Fruit fly (Drosophila melanogaster) whole organism, embryonic: Measurements from ENCODE around the gene Mo25.

ENCODE experiments used
- ATbp ChIP-seq: fragments of 200-800 bp; sonication (Bioruptor generic); optimal IDR thresholded peaks from 2 replicates; lab custom pipeline; 2017; ENCODE audit warnings: missing biosample characterization, mild to moderate bottlenecking, missing genetic modification characterization, missing genetic modification reagents
- Bdp1 ChIP-seq: fragments of 200-800 bp; sonication (Bioruptor generic); optimal IDR thresholded peaks from 3 replicates; lab custom pipeline; 2016; ENCODE audit warnings: missing biosample characterization, missing genetic modification characterization
- BtbVII ChIP-seq: fragments of 200-800 bp; sonication (Bioruptor generic); optimal IDR thresholded peaks from 3 replicates; lab custom pipeline; 2017; ENCODE audit warnings: missing biosample characterization, mild to moderate bottlenecking, missing genetic modification characterization
- CG1024 ChIP-seq: fragments of 200-800 bp; sonication (Bioruptor generic); IDR thresholded peaks from 2 replicates; pipeline ENCODE4 v1.3.6; 2022; ENCODE audit warnings: missing biosample characterization, missing genetic modification characterization
- CG12942 ChIP-seq: fragments of 200-800 bp; sonication (Bioruptor generic); optimal IDR thresholded peaks from 3 replicates; lab custom pipeline; 2016; ENCODE audit warnings: missing biosample characterization, missing genetic modification characterization
- CG13296 ChIP-seq: fragments of 200-800 bp; sonication (Bioruptor generic); optimal IDR thresholded peaks from 3 replicates; lab custom pipeline; 2018; ENCODE audit warnings: missing biosample characterization, mild to moderate bottlenecking, missing genetic modification characterization
- CG14667 ChIP-seq: fragments of 200-800 bp; sonication (Bioruptor generic); IDR thresholded peaks from 2 replicates; pipeline ENCODE4 v1.3.6; 2022; ENCODE audit warnings: missing biosample characterization, missing genetic modification characterization
- CG14860 ChIP-seq: fragments of 200-800 bp; sonication (Bioruptor generic); IDR thresholded peaks from 3 replicates; pipeline ENCODE4 v1.3.6; 2022; ENCODE audit warnings: missing biosample characterization, missing genetic modification characterization; ENCODE audit not compliant: partially characterized antibody
- CG1603 ChIP-seq: fragments of 200-800 bp; sonication (Bioruptor generic); optimal IDR thresholded peaks from 2 replicates; lab custom pipeline; 2019; ENCODE audit warnings: missing biosample characterization, mild to moderate bottlenecking, missing genetic modification characterization, moderate library complexity
- CG16813 ChIP-seq: fragments of 200-800 bp; sonication (Bioruptor generic); IDR thresholded peaks from 3 replicates; pipeline ENCODE4 v1.3.6; 2022; ENCODE audit warnings: missing biosample characterization, missing genetic modification characterization; ENCODE audit not compliant: partially characterized antibody
- CG17186 ChIP-seq: fragments of 200-800 bp; sonication (Bioruptor generic); optimal IDR thresholded peaks from 3 replicates; lab custom pipeline; 2017; ENCODE audit warnings: missing biosample characterization, missing genetic modification reagents, missing genetic modification characterization
- CG17361 ChIP-seq: fragments of 200-800 bp; sonication (Bioruptor generic); IDR thresholded peaks from 3 replicates; pipeline ENCODE4 v1.3.6; 2022; ENCODE audit warnings: missing biosample characterization, missing genetic modification characterization
- CG17829 ChIP-seq: fragments of 200-800 bp; optimal IDR thresholded peaks from 2 replicates; lab custom pipeline; 2019; ENCODE audit warnings: missing biosample characterization, mild to moderate bottlenecking, missing genetic modification characterization, moderate library complexity
- CG30403 ChIP-seq: fragments of 200-800 bp; sonication (Bioruptor generic); optimal IDR thresholded peaks from 3 replicates; lab custom pipeline; 2016; ENCODE audit warnings: missing biosample characterization, missing genetic modification characterization
- CG33213 ChIP-seq: fragments of 200-800 bp; sonication (Bioruptor generic); optimal IDR thresholded peaks from 3 replicates; lab custom pipeline; 2016; ENCODE audit warnings: missing biosample characterization, missing genetic modification characterization
- CG4820 ChIP-seq: fragments of 200-800 bp; sonication (Bioruptor generic); optimal IDR thresholded peaks from 3 replicates; lab custom pipeline; 2016; ENCODE audit warnings: missing biosample characterization, missing genetic modification characterization
- CG6272 ChIP-seq: fragments of 200-800 bp; sonication (Bioruptor generic); IDR thresholded peaks from 2 replicates; pipeline ENCODE4 v1.3.6; 2022; ENCODE audit warnings: missing biosample characterization, missing genetic modification characterization
- CG6654 ChIP-seq: fragments of 200-800 bp; sonication (Bioruptor generic); optimal IDR thresholded peaks from 2 replicates; lab custom pipeline; 2017; ENCODE audit warnings: missing biosample characterization, mild to moderate bottlenecking, missing genetic modification characterization
- CG6683 ChIP-seq: fragments of 200-800 bp; sonication (Bioruptor generic); optimal IDR thresholded peaks from 2 replicates; lab custom pipeline; 2017; ENCODE audit warnings: missing biosample characterization, mild to moderate bottlenecking, missing genetic modification characterization, missing genetic modification reagents
- CG8089 ChIP-seq: fragments of 200-800 bp; sonication (Bioruptor generic); optimal IDR thresholded peaks from 3 replicates; lab custom pipeline; 2016; ENCODE audit warnings: missing biosample characterization, missing genetic modification characterization
- CG8290 ChIP-seq, 3 experiments: fragments of 200-800 bp; sonication (Bioruptor generic); optimal IDR thresholded peaks; 2 replicates each; lab custom pipeline; 2016 to 2019; ENCODE audit warnings: missing biosample characterization in 3 of 3, missing genetic modification characterization in 3 of 3, mild to moderate bottlenecking in 2 of 3, moderate library complexity in 1 of 3
- CTCF ChIP-seq: fragments of 200-800 bp; sonication (Bioruptor generic); optimal IDR thresholded peaks from 2 replicates; lab custom pipeline; 2017; ENCODE audit warnings: missing biosample characterization, mild to moderate bottlenecking, missing genetic modification characterization, moderate library complexity
- ERR ChIP-seq: fragments of 200-800 bp; sonication (Bioruptor generic); optimal IDR thresholded peaks from 2 replicates; lab custom pipeline; 2016; ENCODE audit warnings: missing biosample characterization, missing genetic modification characterization
- Fer3 ChIP-seq: fragments of 200-800 bp; sonication (Bioruptor generic); optimal IDR thresholded peaks from 2 replicates; lab custom pipeline; 2018; ENCODE audit warnings: missing biosample characterization, mild to moderate bottlenecking, missing genetic modification characterization, moderate library complexity
- Gug ChIP-seq: fragments of 200-800 bp; sonication (Bioruptor generic); IDR thresholded peaks from 4 replicates; pipeline ENCODE4 v1.3.6; 2022; ENCODE audit warnings: missing biosample characterization, missing genetic modification characterization
- Hr3 ChIP-seq: fragments of 200-800 bp; sonication (Bioruptor generic); optimal IDR thresholded peaks from 3 replicates; lab custom pipeline; 2016; ENCODE audit warnings: missing biosample characterization, missing genetic modification characterization
- Jarid2 ChIP-seq: fragments of 200-800 bp; sonication (Bioruptor generic); optimal IDR thresholded peaks from 3 replicates; lab custom pipeline; 2017; ENCODE audit warnings: mild to moderate bottlenecking, missing biosample characterization, missing genetic modification reagents, missing genetic modification characterization
- Kr ChIP-seq: fragments of 200-800 bp; sonication (Bioruptor generic); optimal IDR thresholded peaks from 2 replicates; lab custom pipeline; 2017; ENCODE audit warnings: missing biosample characterization, mild to moderate bottlenecking, missing genetic modification characterization
- Med ChIP-seq: fragments of 200-800 bp; sonication (Bioruptor generic); peaks from one replicate; lab custom pipeline; 2016; ENCODE audit warnings: missing biosample characterization, missing genetic modification characterization, mild to moderate bottlenecking, inconsistent platforms, moderate library complexity
- Sry-β ChIP-seq: fragments of 200-800 bp; sonication (Bioruptor generic); optimal IDR thresholded peaks from 2 replicates; lab custom pipeline; 2018; ENCODE audit warnings: missing biosample characterization, mild to moderate bottlenecking, missing genetic modification characterization, moderate library complexity
- ab ChIP-seq: fragments of 200-800 bp; sonication (Bioruptor generic); optimal IDR thresholded peaks from 2 replicates; lab custom pipeline; 2016; ENCODE audit warnings: missing biosample characterization, missing genetic modification characterization
- al ChIP-seq: fragments of 200-800 bp; sonication (Bioruptor generic); IDR thresholded peaks from 2 replicates; pipeline ENCODE4 v1.3.6; 2022; ENCODE audit warnings: missing biosample characterization, missing genetic modification characterization
- ap ChIP-seq: fragments of 200-800 bp; sonication (Bioruptor generic); IDR thresholded peaks from 2 replicates; pipeline ENCODE4 v1.3.6; 2022; ENCODE audit warnings: missing biosample characterization, missing genetic modification characterization
- ara ChIP-seq: fragments of 200-800 bp; sonication (Bioruptor generic); IDR thresholded peaks from 2 replicates; pipeline ENCODE4 v1.3.6; 2022; ENCODE audit warnings: missing biosample characterization, missing genetic modification characterization
- chinmo ChIP-seq: fragments of 200-800 bp; sonication (Bioruptor generic); IDR thresholded peaks from 4 replicates; pipeline ENCODE4 v1.3.6; 2022; ENCODE audit warnings: missing biosample characterization, missing genetic modification characterization; ENCODE audit not compliant: partially characterized antibody
- chm ChIP-seq: fragments of 200-800 bp; sonication (Bioruptor generic); IDR thresholded peaks from 2 replicates; pipeline ENCODE4 v1.3.6; 2022; ENCODE audit warnings: missing biosample characterization, missing genetic modification characterization
- corto ChIP-seq: fragments of 200-800 bp; sonication (Bioruptor generic); optimal IDR thresholded peaks from 2 replicates; lab custom pipeline; 2016; ENCODE audit warnings: missing biosample characterization, mild to moderate bottlenecking, missing genetic modification characterization, moderate library complexity
- en ChIP-seq: fragments of 200-800 bp; sonication (Bioruptor generic); optimal IDR thresholded peaks from 2 replicates; lab custom pipeline; 2016; ENCODE audit warnings: missing biosample characterization, missing genetic modification characterization
- fru ChIP-seq: fragments of >200 bp; optimal IDR thresholded peaks from 2 replicates; lab custom pipeline; 2017
- gfzf ChIP-seq: fragments of 200-800 bp; sonication (Bioruptor generic); optimal IDR thresholded peaks from 2 replicates; lab custom pipeline; 2016; ENCODE audit warnings: missing biosample characterization, mild to moderate bottlenecking, missing genetic modification characterization, moderate library complexity
- jigr1 ChIP-seq: fragments of 200-800 bp; sonication (Bioruptor generic); IDR thresholded peaks from 3 replicates; pipeline ENCODE4 v1.3.6; 2022; ENCODE audit warnings: missing biosample characterization, missing genetic modification characterization
- jing ChIP-seq: fragments of 200-800 bp; sonication (Bioruptor generic); optimal IDR thresholded peaks from 2 replicates; lab custom pipeline; 2018; ENCODE audit warnings: missing biosample characterization, mild to moderate bottlenecking, missing genetic modification characterization
- lola ChIP-seq, 3 experiments: fragments of >200 bp in 2 of 3; fragments of 200-800 bp in 1 of 3; sonication (Bioruptor generic) in 1 of 3; optimal IDR thresholded peaks; 2 replicates each; lab custom pipeline; 2017 to 2019; ENCODE audit warnings: missing biosample characterization in 3 of 3, missing genetic modification characterization in 3 of 3, mild to moderate bottlenecking in 1 of 3, moderate library complexity in 1 of 3
- nerfin-2 ChIP-seq: fragments of 200-800 bp; sonication (Bioruptor generic); IDR thresholded peaks from 2 replicates; pipeline ENCODE4 v1.3.6; 2022; ENCODE audit warnings: missing biosample characterization, missing genetic modification characterization; ENCODE audit not compliant: partially characterized antibody
- nmo ChIP-seq: fragments of 200-800 bp; sonication (Bioruptor generic); optimal IDR thresholded peaks from 2 replicates; lab custom pipeline; 2018; ENCODE audit warnings: missing biosample characterization, mild to moderate bottlenecking, missing genetic modification characterization, moderate library complexity
- pb ChIP-seq: fragments of 200-800 bp; sonication (Bioruptor generic); optimal IDR thresholded peaks from 3 replicates; lab custom pipeline; 2016; ENCODE audit warnings: missing biosample characterization, missing genetic modification characterization
- pho ChIP-seq: fragments of 200-800 bp; sonication (Bioruptor generic); optimal IDR thresholded peaks from 2 replicates; lab custom pipeline; 2016; ENCODE audit warnings: missing biosample characterization, missing genetic modification characterization
- phol ChIP-seq: fragments of 200-800 bp; sonication (Bioruptor generic); optimal IDR thresholded peaks from 3 replicates; lab custom pipeline; 2018; ENCODE audit warnings: missing biosample characterization, mild to moderate bottlenecking, missing genetic modification characterization, moderate library complexity
- ranshi ChIP-seq: fragments of 200-800 bp; sonication (Bioruptor generic); IDR thresholded peaks from 2 replicates; pipeline ENCODE4 v1.3.6; 2022; ENCODE audit warnings: missing biosample characterization, missing genetic modification characterization
- rib ChIP-seq: fragments of 200-800 bp; sonication (Bioruptor generic); IDR thresholded peaks from 2 replicates; pipeline ENCODE4 v1.3.6; 2022; ENCODE audit warnings: missing biosample characterization, missing genetic modification characterization
- trem ChIP-seq: fragments of 200-800 bp; optimal IDR thresholded peaks from 3 replicates; lab custom pipeline; 2019; ENCODE audit warnings: missing biosample characterization, mild to moderate bottlenecking, missing genetic modification characterization, moderate library complexity

Mo25 gene

DNA sequence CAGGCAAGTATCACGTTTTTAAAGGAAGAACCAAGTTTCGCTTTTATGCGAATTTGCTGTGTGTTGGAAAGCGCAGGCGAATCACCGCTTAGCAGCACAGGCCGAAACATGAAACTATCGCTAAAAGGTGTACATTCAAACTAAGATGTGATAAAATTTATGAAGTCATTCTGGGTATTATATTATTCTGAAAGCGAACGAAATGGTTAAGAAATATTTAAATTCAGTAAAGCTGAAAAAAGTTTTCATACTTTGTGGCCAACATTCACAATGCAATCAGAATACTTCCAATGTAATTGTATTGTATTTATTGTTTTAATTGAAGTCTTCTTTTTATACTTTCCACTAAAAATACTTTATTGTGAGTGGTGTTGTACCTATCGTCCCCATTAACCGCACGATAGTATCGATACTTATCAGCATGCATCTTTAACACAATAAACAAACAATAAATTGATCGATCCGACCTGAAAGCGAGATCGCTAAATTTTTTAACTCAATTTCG, 34.0 kb downstream of the Mo25 start, which contains the start of gene Smn (continued):
- TF ChIP-seq chinmo (GFP tag; lab: Robert Waterston, UW) (peak; percentile 78; the same call in 2 of the 4 replicates), ara (GFP tag; lab: Robert Waterston, UW) (no peak), Bdp1 (GFP tag; lab: Kevin White, UChicago) (peak; percentile 22), Kr (GFP tag; lab: Kevin White, UChicago) (no peak), phol (tag; lab: Kevin White, UChicago) (peak; percentile 59), ranshi (GFP tag; lab: Robert Waterston, UW) (no peak), ERR (GFP tag; lab: Kevin White, UChicago) (no peak), en (GFP tag; lab: Kevin White, UChicago) (peak; percentile 9), gfzf (peak; percentile 22), nerfin-2 (GFP tag; lab: Robert Waterston, UW) (peak; percentile 89), CG17361 (GFP tag; lab: Robert Waterston, UW) (peak; percentile 58; the same call in 2 of the 3 replicates), pb (no peak), al (GFP tag; lab: Robert Waterston, UW) (peak; percentile 44; the same call in 1 of the 2 replicates), CG14667 (no peak), CG17186 (GFP tag; lab: Kevin White, UChicago) (peak; percentile 16), CG17829 (tag; lab: Kevin White, UChicago) (peak; percentile 43), fru (lab: Kevin White, UChicago) (no peak), nmo (peak; percentile 48), CG6272 (GFP tag; lab: Robert Waterston, UW) (no peak), ap (GFP tag; lab: Robert Waterston, UW) (no peak), chm (GFP tag; lab: Robert Waterston, UW) (no peak), trem (peak; percentile 52), CG6654 (GFP tag; lab: Kevin White, UChicago) (no peak), CTCF (GFP tag; lab: Kevin White, UChicago) (peak; percentile 26), Fer3 (tag; lab: Kevin White, UChicago) (peak; percentile 17), CG13296 (GFP tag; lab: Kevin White, UChicago) (peak; percentile 27), CG16813 (GFP tag; lab: Robert Waterston, UW) (peak; percentile 90), Sry-β (GFP tag; lab: Kevin White, UChicago) (peak; percentile 3), rib (GFP tag; lab: Robert Waterston, UW) (no peak), jing (no peak), ab (GFP tag; lab: Kevin White, UChicago) (no peak), pho (GFP tag; lab: Kevin White, UChicago) (peak; percentile 58), CG8290 (GFP tag; optimal IDR thresholded peaks at IDR 0.05; lab: Kevin White, UChicago) (peak; percentile 68), CG8290 (tag; optimal IDR thresholded peaks at IDR 0.05; lab: Kevin White, UChicago) (peak; percentile 13 to 67), Hr3 (GFP tag; lab: Kevin White, UChicago) (peak; percentile 52), ATbp (no peak), CG30403 (GFP tag; lab: Kevin White, UChicago) (peak; percentile 72), corto (GFP tag; lab: Kevin White, UChicago) (no peak), Gug (GFP tag; lab: Robert Waterston, UW) (no peak), CG4820 (peak; percentile 27), jigr1 (no peak), CG1603 (tag; lab: Kevin White, UChicago) (peak; percentile 18), Jarid2 (no peak), CG12942 (GFP tag; lab: Kevin White, UChicago) (peak; percentile 22), lola (GFP tag; optimal IDR thresholded peaks at IDR 0.05; lab: Kevin White, UChicago) (peak in 1 of 3 experiments; percentile 28), Med (peak; percentile 88), CG8089 (GFP tag; lab: Kevin White, UChicago) (peak; percentile 31), CG14860 (GFP tag; lab: Robert Waterston, UW) (peak; percentile 84), CG1024 (GFP tag; lab: Robert Waterston, UW) (no peak), BtbVII (GFP tag; lab: Kevin White, UChicago) (no peak), CG6683 (GFP tag; lab: Kevin White, UChicago) (peak; percentile 6), CG33213 (peak; percentile 43)
